Worm (Caenorhabditis elegans): Measurements from ENCODE around the gene scl-3.

DNA sequence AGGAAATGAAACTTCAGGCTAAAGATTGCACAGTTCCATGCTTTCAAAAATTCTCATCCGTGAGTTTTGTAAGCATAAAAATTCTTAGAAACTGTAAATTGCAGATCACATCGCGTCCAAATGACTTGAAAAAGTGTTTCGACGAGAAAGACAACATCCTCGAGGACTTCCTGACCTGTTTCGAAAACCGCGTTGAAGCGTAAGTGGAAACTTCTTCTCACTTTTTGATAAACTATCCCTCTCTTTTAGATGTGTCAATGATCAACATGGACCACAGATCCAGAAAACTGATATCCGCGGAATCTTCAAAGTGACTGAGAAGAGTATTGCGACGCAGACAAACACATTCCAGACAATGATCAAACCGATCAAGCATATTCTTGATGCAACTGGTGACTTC lies 21.5 kb downstream of the scl-3 start:
- no peak for TF ChIP-seq ama-1 (optimal IDR thresholded peaks at IDR 0.05)
- TF ChIP-seq tbx-11 (GFP tag; IDR thresholded peaks at IDR 0.05) = no peak
- no peak for TF ChIP-seq B0310.2 (tag; optimal IDR thresholded peaks at IDR 0.05)
- no peak for TF ChIP-seq pes-1 (GFP tag; IDR thresholded peaks at IDR 0.05)
- TF ChIP-seq ets-7 (tag; optimal IDR thresholded peaks at IDR 0.05) = no peak
- no peak for TF ChIP-seq sea-1 (GFP tag; conservative IDR thresholded peaks at IDR 0.05)
- no peak for TF ChIP-seq ceh-13 (GFP tag; optimal IDR thresholded peaks at IDR 0.05)

All from whole organism, early embryonic.